Worm (Caenorhabditis elegans): ENCODE data around the gene clec-184.
"Not testable (repeated sequence)": the region's sequence is repeated elsewhere in the genome, so short reads cannot be mapped to it uniquely, and the experiment has no call there.

- TF ChIP-seq ama-1 (optimal IDR thresholded peaks at IDR 0.05); sox-4 (tag; optimal IDR thresholded peaks at IDR 0.05); pat-9 (tag; optimal IDR thresholded peaks at IDR 0.05); ceh-18 (tag; optimal IDR thresholded peaks at IDR 0.05); ceh-9 (tag; optimal IDR thresholded peaks at IDR 0.05); nhr-11 (tag; optimal IDR thresholded peaks at IDR 0.05); elt-2 (tag; optimal IDR thresholded peaks at IDR 0.05); fkh-6 (tag; optimal IDR thresholded peaks at IDR 0.05); dve-1 (tag; optimal IDR thresholded peaks at IDR 0.05); unc-86 (tag; optimal IDR thresholded peaks at IDR 0.05); K09A11.1 (tag; optimal IDR thresholded peaks at IDR 0.05; ENCODE audit: insufficient read depth); tbx-2 (tag; optimal IDR thresholded peaks at IDR 0.05); nfya-1 (tag; optimal IDR thresholded peaks at IDR 0.05): not testable (repeated sequence)
Measured at ce11 chrIV:12484479-12484878, 52.0 kb downstream of the clec-184 start, which contains the start of gene T04A11.4.
